Fruit fly (Drosophila melanogaster) whole organism, embryonic: Measurements from ENCODE around the gene Fur2.

ENCODE experiments used
- Aef1 ChIP-seq: fragments of 200-800 bp; sonication (Bioruptor generic); IDR thresholded peaks from 3 replicates; pipeline ENCODE4 v1.3.6; 2022; ENCODE audit warnings: missing biosample characterization, missing genetic modification characterization
- Asciz ChIP-seq: fragments of 200-800 bp; sonication (Bioruptor generic); optimal IDR thresholded peaks from 2 replicates; lab custom pipeline; 2017; ENCODE audit warnings: missing biosample characterization, mild to moderate bottlenecking, missing genetic modification characterization, missing genetic modification reagents
- BEAF-32 ChIP-seq: fragments of 200-800 bp; sonication (Bioruptor generic); optimal IDR thresholded peaks from 3 replicates; lab custom pipeline; 2017; ENCODE audit warnings: missing biosample characterization, missing genetic modification characterization, mild to moderate bottlenecking, moderate library complexity, missing genetic modification reagents
- CG10209 ChIP-seq: fragments of 200-800 bp; sonication (Bioruptor generic); optimal IDR thresholded peaks from 3 replicates; lab custom pipeline; 2017; ENCODE audit warnings: missing biosample characterization, mild to moderate bottlenecking, missing genetic modification characterization, missing genetic modification reagents
- CG10979 ChIP-seq: fragments of 200-800 bp; sonication (Bioruptor generic); optimal IDR thresholded peaks from 2 replicates; lab custom pipeline; 2018; ENCODE audit warnings: missing biosample characterization, mild to moderate bottlenecking, missing genetic modification characterization, moderate library complexity
- CG12104 ChIP-seq: fragments of 200-800 bp; sonication (Bioruptor generic); optimal IDR thresholded peaks from 3 replicates; lab custom pipeline; 2016; ENCODE audit warnings: missing biosample characterization, missing genetic modification characterization
- CG12299 ChIP-seq: fragments of 200-800 bp; sonication (Bioruptor generic); optimal IDR thresholded peaks from 2 replicates; lab custom pipeline; 2018; ENCODE audit warnings: missing biosample characterization, mild to moderate bottlenecking, missing genetic modification characterization
- CG13424 ChIP-seq: fragments of 200-800 bp; sonication (Bioruptor generic); optimal IDR thresholded peaks from 2 replicates; lab custom pipeline; 2019; ENCODE audit warnings: missing biosample characterization, mild to moderate bottlenecking, missing genetic modification characterization, moderate library complexity
- CG14014 ChIP-seq: fragments of 200-800 bp; sonication (Bioruptor generic); IDR thresholded peaks from 2 replicates; pipeline ENCODE4 v1.3.6; 2022; ENCODE audit warnings: missing biosample characterization, missing genetic modification characterization
- CG15011 ChIP-seq: fragments of 200-800 bp; sonication (Bioruptor generic); optimal IDR thresholded peaks from 3 replicates; lab custom pipeline; 2018; ENCODE audit warnings: missing biosample characterization, mild to moderate bottlenecking, missing genetic modification characterization
- CG15269 ChIP-seq: fragments of 200-800 bp; sonication (Bioruptor generic); optimal IDR thresholded peaks from 2 replicates; lab custom pipeline; 2018; ENCODE audit warnings: missing biosample characterization, mild to moderate bottlenecking, missing genetic modification characterization, moderate library complexity
- CG15514 ChIP-seq: fragments of 200-800 bp; sonication (Bioruptor generic); optimal IDR thresholded peaks from 3 replicates; lab custom pipeline; 2017; ENCODE audit warnings: missing biosample characterization, missing genetic modification characterization, mild to moderate bottlenecking, moderate library complexity, missing genetic modification reagents
- CG17385 ChIP-seq: fragments of 200-800 bp; sonication (Bioruptor generic); optimal IDR thresholded peaks from 3 replicates; lab custom pipeline; 2018; ENCODE audit warnings: missing biosample characterization, mild to moderate bottlenecking, missing genetic modification characterization
- CG18476 ChIP-seq: fragments of 200-800 bp; sonication (Bioruptor generic); optimal IDR thresholded peaks from 2 replicates; lab custom pipeline; 2016; ENCODE audit warnings: missing biosample characterization, mild to moderate bottlenecking, missing genetic modification characterization
- CG2875 ChIP-seq: fragments of 200-800 bp; sonication (Bioruptor generic); optimal IDR thresholded peaks from 2 replicates; lab custom pipeline; 2017; ENCODE audit warnings: missing biosample characterization, mild to moderate bottlenecking, missing genetic modification characterization, missing genetic modification reagents
- CG31441 ChIP-seq: fragments of 200-800 bp; sonication (Bioruptor generic); IDR thresholded peaks from 2 replicates; pipeline ENCODE4 v1.3.6; 2022; ENCODE audit warnings: missing biosample characterization, missing genetic modification characterization
- CG32532 ChIP-seq: fragments of 200-800 bp; sonication (Bioruptor generic); IDR thresholded peaks from 2 replicates; pipeline ENCODE4 v1.3.6; 2022; ENCODE audit warnings: missing biosample characterization, missing genetic modification characterization
- CG3281 ChIP-seq: fragments of 200-800 bp; sonication (Bioruptor generic); optimal IDR thresholded peaks from 3 replicates; lab custom pipeline; 2017; ENCODE audit warnings: missing biosample characterization, mild to moderate bottlenecking, missing genetic modification characterization
- CG4282 ChIP-seq: fragments of 200-800 bp; sonication (Bioruptor generic); optimal IDR thresholded peaks from 2 replicates; lab custom pipeline; 2016; ENCODE audit warnings: missing biosample characterization, missing genetic modification characterization
- CG4328 ChIP-seq: fragments of 200-800 bp; sonication (Bioruptor generic); optimal IDR thresholded peaks from 3 replicates; lab custom pipeline; 2017; ENCODE audit warnings: missing biosample characterization, missing genetic modification reagents, missing genetic modification characterization
- CG6689 ChIP-seq: fragments of 200-800 bp; sonication (Bioruptor generic); IDR thresholded peaks from 2 replicates; pipeline ENCODE4 v1.3.6; 2022; ENCODE audit warnings: missing biosample characterization, missing genetic modification characterization
- CG8944 ChIP-seq: fragments of 200-800 bp; sonication (Bioruptor generic); optimal IDR thresholded peaks from 3 replicates; lab custom pipeline; 2016; ENCODE audit warnings: missing biosample characterization, missing genetic modification characterization
- CG9797 ChIP-seq: fragments of 200-800 bp; sonication (Bioruptor generic); optimal IDR thresholded peaks from 3 replicates; lab custom pipeline; 2018; ENCODE audit warnings: missing biosample characterization, mild to moderate bottlenecking, missing genetic modification characterization
- CG9932 ChIP-seq: fragments of 200-800 bp; sonication (Bioruptor generic); IDR thresholded peaks from 2 replicates; pipeline ENCODE4 v1.3.6; 2022; ENCODE audit warnings: missing biosample characterization, missing genetic modification characterization
- Camta ChIP-seq: fragments of 200-800 bp; sonication (Bioruptor generic); optimal IDR thresholded peaks from 2 replicates; lab custom pipeline; 2016; ENCODE audit warnings: missing biosample characterization, missing genetic modification characterization
- CrebB ChIP-seq: fragments of 200-800 bp; sonication (Bioruptor generic); optimal IDR thresholded peaks from 3 replicates; lab custom pipeline; 2018; ENCODE audit warnings: missing biosample characterization, mild to moderate bottlenecking, missing genetic modification characterization
- E2f1 ChIP-seq: fragments of 200-800 bp; sonication (Bioruptor generic); IDR thresholded peaks from 2 replicates; pipeline ENCODE4 v1.3.6; 2022; ENCODE audit warnings: missing biosample characterization, missing genetic modification characterization
- HHEX ChIP-seq: fragments of 200-800 bp; sonication (Bioruptor generic); optimal IDR thresholded peaks from 3 replicates; lab custom pipeline; 2017; ENCODE audit warnings: missing biosample characterization, mild to moderate bottlenecking, missing genetic modification characterization, missing genetic modification reagents
- Mad ChIP-seq: fragments of 200-800 bp; sonication (Bioruptor generic); optimal IDR thresholded peaks from 2 replicates; lab custom pipeline; 2016; ENCODE audit warnings: missing biosample characterization, missing genetic modification characterization
- TFAM ChIP-seq: fragments of 200-800 bp; sonication (Bioruptor generic); optimal IDR thresholded peaks from 2 replicates; lab custom pipeline; 2017; ENCODE audit warnings: missing biosample characterization, missing genetic modification characterization, inconsistent platforms
- Taf1 ChIP-seq: fragments of 200-800 bp; sonication (Bioruptor generic); IDR thresholded peaks from 2 replicates; pipeline ENCODE4 v1.3.6; 2022; ENCODE audit warnings: missing biosample characterization, missing genetic modification characterization
- Usf ChIP-seq: fragments of 200-800 bp; sonication (Bioruptor generic); optimal IDR thresholded peaks from 2 replicates; lab custom pipeline; 2017; ENCODE audit warnings: missing genotype, missing biosample characterization, missing genetic modification characterization
- bab2 ChIP-seq: fragments of 200-800 bp; sonication (Bioruptor generic); optimal IDR thresholded peaks from 2 replicates; lab custom pipeline; 2016; ENCODE audit warnings: missing biosample characterization, missing genetic modification characterization
- btn ChIP-seq: fragments of 200-800 bp; sonication (Bioruptor generic); optimal IDR thresholded peaks from 2 replicates; lab custom pipeline; 2016; ENCODE audit warnings: missing biosample characterization, missing genetic modification characterization
- cato ChIP-seq: fragments of 200-800 bp; sonication (Bioruptor generic); optimal IDR thresholded peaks from 2 replicates; lab custom pipeline; 2016; ENCODE audit warnings: missing biosample characterization, missing genetic modification characterization, borderline replicate concordance
- caup ChIP-seq: fragments of 200-800 bp; sonication (Bioruptor generic); optimal IDR thresholded peaks from 3 replicates; lab custom pipeline; 2017; ENCODE audit warnings: missing biosample characterization, mild to moderate bottlenecking, missing genetic modification characterization, moderate library complexity; ENCODE audit not compliant: severe bottlenecking
- crol ChIP-seq: fragments of 200-800 bp; sonication (Bioruptor generic); IDR thresholded peaks from 2 replicates; pipeline ENCODE4 v1.3.6; 2022; ENCODE audit warnings: missing biosample characterization, missing genetic modification characterization
- dm ChIP-seq: fragments of 200-800 bp; sonication (Bioruptor generic); optimal IDR thresholded peaks from 3 replicates; lab custom pipeline; 2016; ENCODE audit warnings: missing biosample characterization, missing genetic modification characterization
- dpn ChIP-seq, 2 experiments: fragments of 200-800 bp; sonication (Bioruptor generic); optimal IDR thresholded peaks; 3 replicates each; lab custom pipeline; 2016; ENCODE audit warnings: missing biosample characterization in 2 of 2, missing genetic modification characterization in 2 of 2
- exex ChIP-seq: fragments of 200-800 bp; sonication (Bioruptor generic); optimal IDR thresholded peaks from 4 replicates; lab custom pipeline; 2018; ENCODE audit warnings: missing biosample characterization, mild to moderate bottlenecking, missing genetic modification characterization, moderate library complexity
- grau ChIP-seq: fragments of 200-800 bp; optimal IDR thresholded peaks from 3 replicates; lab custom pipeline; 2019; ENCODE audit warnings: missing biosample characterization, mild to moderate bottlenecking, missing genetic modification characterization, moderate library complexity
- otp ChIP-seq: fragments of 200-800 bp; sonication (Bioruptor generic); IDR thresholded peaks from 3 replicates; pipeline ENCODE4, ENCODE4 v1.3.6; 2022; ENCODE audit warnings: missing biosample characterization, missing genetic modification characterization
- row ChIP-seq: fragments of 200-800 bp; sonication (Bioruptor generic); IDR thresholded peaks from 3 replicates; pipeline ENCODE4 v1.3.6; 2022; ENCODE audit warnings: missing biosample characterization, missing genetic modification characterization
- sens ChIP-seq: fragments of 200-800 bp; sonication (Bioruptor generic); peaks from one replicate; lab custom pipeline; 2016; ENCODE audit warnings: missing biosample characterization, missing genetic modification characterization
- ssp ChIP-seq: fragments of 200-800 bp; sonication (Bioruptor generic); IDR thresholded peaks from 2 replicates; pipeline ENCODE4 v1.3.6; 2022; ENCODE audit warnings: missing biosample characterization, missing genetic modification characterization
- sug ChIP-seq: fragments of 200-800 bp; optimal IDR thresholded peaks from 2 replicates; lab custom pipeline; 2019; ENCODE audit warnings: missing biosample characterization, mild to moderate bottlenecking, missing genetic modification characterization, moderate library complexity
- tgo ChIP-seq: fragments of 200-800 bp; sonication (Bioruptor generic); IDR thresholded peaks from 3 replicates; pipeline ENCODE4 v1.3.6; 2022; ENCODE audit warnings: missing biosample characterization, missing genetic modification characterization
- ttk ChIP-seq: fragments of 200-800 bp; sonication (Bioruptor generic); IDR thresholded peaks from 2 replicates; pipeline ENCODE4 v2.1.2; 2022; ENCODE audit warnings: missing biosample characterization, missing genetic modification characterization
- unpg ChIP-seq: fragments of 200-800 bp; sonication (Bioruptor generic); optimal IDR thresholded peaks from 3 replicates; lab custom pipeline; 2018; ENCODE audit warnings: missing biosample characterization, mild to moderate bottlenecking, missing genetic modification characterization, moderate library complexity
- yki ChIP-seq: fragments of >200 bp; optimal IDR thresholded peaks from 3 replicates; lab custom pipeline; 2018
- z ChIP-seq: fragments of 200-800 bp; sonication (Bioruptor generic); IDR thresholded peaks from 3 replicates; pipeline ENCODE4 v1.3.6; 2022; ENCODE audit warnings: missing biosample characterization, missing genetic modification characterization

Gene Fur2

dm6 chrX:16385942-16386392, 13.1 kb downstream of the Fur2 start (continued):
- TF ChIP-seq TFAM (no peak), grau (tag; lab: Kevin White, UChicago) (peak; percentile 52), ssp (GFP tag; lab: Robert Waterston, UW) (0 out of 2 replicates have a peak, but pooled peaks have one; percentile 30), row (GFP tag; lab: Robert Waterston, UW) (peak; percentile 45; the same call in 2 of the 3 replicates), CG15011 (peak; percentile 45), BEAF-32 (no peak), CG9797 (GFP tag; lab: Kevin White, UChicago) (no peak), CG2875 (GFP tag; lab: Kevin White, UChicago) (peak; percentile 29), Asciz (GFP tag; lab: Kevin White, UChicago) (peak; percentile 20), cato (GFP tag; lab: Kevin White, UChicago) (no peak), Usf (GFP tag; lab: Kevin White, UChicago) (no peak), CG6689 (peak; percentile 17; the same call in 1 of the 2 replicates), CG10209 (peak; percentile 54), CG9932 (GFP tag; lab: Robert Waterston, UW) (peak; percentile 50), HHEX (GFP tag; lab: Kevin White, UChicago) (peak; percentile 32), CG17385 (peak; percentile 42), CG12104 (GFP tag; lab: Kevin White, UChicago) (peak; percentile 38), CG31441 (GFP tag; lab: Robert Waterston, UW) (peak; percentile 58; the same call in 1 of the 2 replicates), crol (GFP tag; lab: Robert Waterston, UW) (no peak), CG12299 (tag; lab: Kevin White, UChicago) (no peak), exex (tag; lab: Kevin White, UChicago) (peak; percentile 54), dpn (GFP tag; optimal IDR thresholded peaks at IDR 0.05; lab: Kevin White, UChicago) (peak; percentile 2 to 39), Taf1 (GFP tag; lab: Robert Waterston, UW) (no peak), ttk (GFP tag; lab: Robert Waterston, UW) (no peak), E2f1 (GFP tag; lab: Robert Waterston, UW) (0 out of 2 replicates have a peak, but pooled peaks have one; percentile 17), CG4328 (GFP tag; lab: Kevin White, UChicago) (peak; percentile 16), CG32532 (GFP tag; lab: Robert Waterston, UW) (peak; percentile 47), Aef1 (GFP tag; lab: Robert Waterston, UW) (no peak), Mad (GFP tag; lab: Kevin White, UChicago) (no peak), caup (GFP tag; lab: Kevin White, UChicago) (peak; percentile 72), CG10979 (tag; lab: Kevin White, UChicago) (peak; percentile 5), CG8944 (GFP tag; lab: Kevin White, UChicago) (no peak), sens (GFP tag; lab: Kevin White, UChicago) (peak; percentile 71), z (no peak), Camta (GFP tag; lab: Kevin White, UChicago) (no peak), yki (lab: Kevin White, UChicago) (no peak), dm (GFP tag; lab: Kevin White, UChicago) (peak; percentile 3), btn (GFP tag; lab: Kevin White, UChicago) (no peak), CG14014 (no peak), CG3281 (GFP tag; lab: Kevin White, UChicago) (peak; percentile 63), sug (tag; lab: Kevin White, UChicago) (peak; percentile 25), otp (GFP tag; lab: Robert Waterston, UW) (no peak), CrebB (tag; lab: Kevin White, UChicago) (no peak), CG18476 (GFP tag; lab: Kevin White, UChicago) (no peak), CG13424 (tag; lab: Kevin White, UChicago) (peak; percentile 35), CG15269 (tag; lab: Kevin White, UChicago) (peak; percentile 45), tgo (GFP tag; lab: Robert Waterston, UW) (0 out of 3 replicates have a peak, but pooled peaks have one; percentile 33), bab2 (GFP tag; lab: Kevin White, UChicago) (peak; percentile 38), CG15514 (GFP tag; lab: Kevin White, UChicago) (peak; percentile 36), CG4282 (GFP tag; lab: Kevin White, UChicago) (no peak), unpg (GFP tag; lab: Kevin White, UChicago) (peak; percentile 27)
